Fruit fly (Drosophila melanogaster) whole organism, prepupa: ENCODE measurements around the gene Gcn5.
A peak's percentile ranks its signal among the peaks of the same experiment; 100 is the strongest.

ENCODE experiments used
- CG10631 ChIP-seq: fragments of 200-800 bp; sonication (Bioruptor generic); optimal IDR thresholded peaks from 2 replicates; lab custom pipeline; 2016; ENCODE audit warnings: missing biosample characterization, missing genetic modification characterization
- CG10669 ChIP-seq: fragments of 200-800 bp; sonication (Bioruptor generic); optimal IDR thresholded peaks from 3 replicates; lab custom pipeline; 2018; ENCODE audit warnings: missing biosample characterization, mild to moderate bottlenecking, missing genetic modification characterization, moderate library complexity
- CG11762 ChIP-seq: fragments of 200-800 bp; sonication (Bioruptor generic); optimal IDR thresholded peaks from 3 replicates; lab custom pipeline; 2016; ENCODE audit warnings: missing biosample characterization, missing genetic modification characterization; ENCODE audit not compliant: insufficient read depth
- CG11902 ChIP-seq: fragments of 200-800 bp; sonication (Bioruptor generic); optimal IDR thresholded peaks from 3 replicates; lab custom pipeline; 2016; ENCODE audit warnings: missing biosample characterization, missing genetic modification characterization
- CG15336 ChIP-seq: fragments of 200-800 bp; sonication (Bioruptor generic); IDR thresholded peaks from 2 replicates; pipeline ENCODE4 v1.3.6; 2022; ENCODE audit warnings: missing biosample characterization, missing genetic modification characterization
- CG1621 ChIP-seq: fragments of 200-800 bp; sonication (Bioruptor generic); optimal IDR thresholded peaks from 3 replicates; lab custom pipeline; 2018; ENCODE audit warnings: missing biosample characterization, mild to moderate bottlenecking, missing genetic modification characterization
- CG16779 ChIP-seq: fragments of 200-800 bp; sonication (Bioruptor generic); optimal IDR thresholded peaks from 3 replicates; lab custom pipeline; 2017; ENCODE audit warnings: missing biosample characterization, mild to moderate bottlenecking, missing genetic modification characterization
- CG31627 ChIP-seq: fragments of 200-800 bp; sonication (Bioruptor generic); optimal IDR thresholded peaks from 3 replicates; lab custom pipeline; 2016; ENCODE audit warnings: missing biosample characterization, missing genetic modification characterization
- CG32006 ChIP-seq: fragments of 200-800 bp; sonication (Bioruptor generic); optimal IDR thresholded peaks from 3 replicates; lab custom pipeline; 2017; ENCODE audit warnings: missing biosample characterization, mild to moderate bottlenecking, missing genetic modification characterization
- CG34406 ChIP-seq: fragments of 200-800 bp; sonication (Bioruptor generic); optimal IDR thresholded peaks from 3 replicates; lab custom pipeline; 2016; ENCODE audit warnings: missing biosample characterization, missing genetic modification characterization
- CG3919 ChIP-seq: fragments of 200-800 bp; sonication (Bioruptor generic); optimal IDR thresholded peaks from 3 replicates; lab custom pipeline; 2016; ENCODE audit warnings: missing biosample characterization, missing genetic modification characterization
- CG6163 ChIP-seq: fragments of 200-800 bp; sonication (Bioruptor generic); IDR thresholded peaks from 3 replicates; pipeline ENCODE4 v1.3.6; 2022; ENCODE audit warnings: missing biosample characterization, missing genetic modification characterization
- CG6792 ChIP-seq: fragments of 200-800 bp; sonication (Bioruptor generic); optimal IDR thresholded peaks from 3 replicates; lab custom pipeline; 2016; ENCODE audit warnings: missing biosample characterization, missing genetic modification characterization
- CG6808 ChIP-seq: fragments of 200-800 bp; sonication (Bioruptor generic); optimal IDR thresholded peaks from 3 replicates; lab custom pipeline; 2017; ENCODE audit warnings: missing biosample characterization, missing genetic modification characterization, mild to moderate bottlenecking, moderate library complexity, missing genetic modification reagents
- CG6854 ChIP-seq: fragments of 200-800 bp; sonication (Bioruptor generic); optimal IDR thresholded peaks from 2 replicates; lab custom pipeline; 2017; ENCODE audit warnings: missing biosample characterization, mild to moderate bottlenecking, missing genetic modification characterization
- CG7368 ChIP-seq: fragments of 200-800 bp; sonication (Bioruptor generic); optimal IDR thresholded peaks from 3 replicates; lab custom pipeline; 2016; ENCODE audit warnings: missing biosample characterization, missing genetic modification characterization
- CG8119 ChIP-seq: fragments of 200-800 bp; sonication (Bioruptor generic); IDR thresholded peaks from 3 replicates; pipeline ENCODE4 v1.3.6; 2022; ENCODE audit warnings: missing biosample characterization, missing genetic modification characterization
- CG8319 ChIP-seq: fragments of 200-800 bp; sonication (Bioruptor generic); optimal IDR thresholded peaks from 3 replicates; lab custom pipeline; 2016; ENCODE audit warnings: missing biosample characterization, missing genetic modification characterization
- Eip75B ChIP-seq: fragments of 200-800 bp; sonication (Bioruptor generic); optimal IDR thresholded peaks from 3 replicates; lab custom pipeline; 2016; ENCODE audit warnings: missing biosample characterization, missing genetic modification characterization
- Eip78C ChIP-seq: fragments of 200-800 bp; sonication (Bioruptor generic); peaks from one replicate; lab custom pipeline; 2016; ENCODE audit warnings: missing biosample characterization, missing genetic modification characterization
- Eip93F ChIP-seq: fragments of 200-800 bp; sonication (Bioruptor generic); optimal IDR thresholded peaks from 2 replicates; lab custom pipeline; 2016; ENCODE audit warnings: missing biosample characterization, mild to moderate bottlenecking, missing genetic modification characterization
- Ets96B ChIP-seq: fragments of 200-800 bp; optimal IDR thresholded peaks from 2 replicates; lab custom pipeline; 2019; ENCODE audit warnings: missing biosample characterization, mild to moderate bottlenecking, missing genetic modification characterization, moderate library complexity
- Gug ChIP-seq: fragments of 200-800 bp; sonication (Bioruptor generic); IDR thresholded peaks from 2 replicates; pipeline ENCODE4 v1.3.6; 2022; ENCODE audit warnings: missing biosample characterization, missing genetic modification characterization
- Hr39 ChIP-seq: fragments of 200-800 bp; sonication (Bioruptor generic); optimal IDR thresholded peaks from 2 replicates; lab custom pipeline; 2016; ENCODE audit warnings: missing biosample characterization, missing genetic modification characterization
- Hr4 ChIP-seq: fragments of 200-800 bp; sonication (Bioruptor generic); optimal IDR thresholded peaks from 3 replicates; lab custom pipeline; 2016; ENCODE audit warnings: missing biosample characterization, missing genetic modification characterization
- Lpt ChIP-seq: fragments of 200-800 bp; sonication (Bioruptor generic); optimal IDR thresholded peaks from 3 replicates; lab custom pipeline; 2016; ENCODE audit warnings: missing biosample characterization, missing genetic modification characterization
- Met ChIP-seq: fragments of 200-800 bp; sonication (Bioruptor generic); optimal IDR thresholded peaks from 3 replicates; lab custom pipeline; 2016; ENCODE audit warnings: missing biosample characterization, missing genetic modification characterization
- OdsH ChIP-seq: fragments of 200-800 bp; sonication (Bioruptor generic); optimal IDR thresholded peaks from 3 replicates; lab custom pipeline; 2016; ENCODE audit warnings: missing biosample characterization, missing genetic modification characterization
- Smox ChIP-seq: fragments of 200-800 bp; sonication (Bioruptor generic); optimal IDR thresholded peaks from 3 replicates; lab custom pipeline; 2016; ENCODE audit warnings: missing biosample characterization, missing genetic modification characterization
- Sox14 ChIP-seq: fragments of 200-800 bp; sonication (Bioruptor generic); optimal IDR thresholded peaks from 3 replicates; lab custom pipeline; 2016; ENCODE audit warnings: missing biosample characterization, missing genetic modification characterization
- achi ChIP-seq: fragments of 200-800 bp; sonication (Bioruptor generic); optimal IDR thresholded peaks from 3 replicates; lab custom pipeline; 2016; ENCODE audit warnings: missing biosample characterization, missing genetic modification characterization
- acj6 ChIP-seq: fragments of 200-800 bp; sonication (Bioruptor generic); optimal IDR thresholded peaks from 3 replicates; lab custom pipeline; 2016; ENCODE audit warnings: missing biosample characterization, missing genetic modification characterization
- dac ChIP-seq: fragments of 200-800 bp; sonication (Bioruptor generic); optimal IDR thresholded peaks from 2 replicates; lab custom pipeline; 2017; ENCODE audit warnings: missing biosample characterization, mild to moderate bottlenecking, missing genetic modification characterization
- dsx ChIP-seq: fragments of 200-800 bp; optimal IDR thresholded peaks from 3 replicates; lab custom pipeline; 2019; ENCODE audit warnings: missing biosample characterization, mild to moderate bottlenecking, missing genetic modification characterization, moderate library complexity; ENCODE audit not compliant: poor library complexity, severe bottlenecking
- eg ChIP-seq: fragments of 200-800 bp; sonication (Bioruptor generic); IDR thresholded peaks from 3 replicates; pipeline ENCODE4 v1.3.6; 2022; ENCODE audit warnings: missing biosample characterization, missing genetic modification characterization
- esn ChIP-seq: fragments of 200-800 bp; sonication (Bioruptor generic); optimal IDR thresholded peaks from 2 replicates; lab custom pipeline; 2016; ENCODE audit warnings: missing biosample characterization, mild to moderate bottlenecking, missing genetic modification characterization, moderate library complexity
- fd59A ChIP-seq: fragments of 200-800 bp; sonication (Bioruptor generic); optimal IDR thresholded peaks from 2 replicates; lab custom pipeline; 2017; ENCODE audit warnings: missing biosample characterization, mild to moderate bottlenecking, missing genetic modification characterization, missing genetic modification reagents
- fd85E ChIP-seq: fragments of 200-800 bp; sonication (Bioruptor generic); optimal IDR thresholded peaks from 3 replicates; lab custom pipeline; 2016; ENCODE audit warnings: missing biosample characterization, missing genetic modification characterization
- fkh ChIP-seq: fragments of 200-800 bp; sonication (Bioruptor generic); optimal IDR thresholded peaks from 3 replicates; lab custom pipeline; 2017; ENCODE audit warnings: missing biosample characterization, mild to moderate bottlenecking, missing genetic modification characterization, moderate library complexity
- lz ChIP-seq: fragments of 200-800 bp; sonication (Bioruptor generic); optimal IDR thresholded peaks from 3 replicates; lab custom pipeline; 2016; ENCODE audit warnings: missing biosample characterization, missing genetic modification characterization
- net ChIP-seq: fragments of 200-800 bp; sonication (Bioruptor generic); optimal IDR thresholded peaks from 3 replicates; lab custom pipeline; 2016; ENCODE audit warnings: missing biosample characterization, missing genetic modification characterization
- pdm3 ChIP-seq: fragments of 200-800 bp; sonication (Bioruptor generic); optimal IDR thresholded peaks from 3 replicates; lab custom pipeline; 2016; ENCODE audit warnings: missing biosample characterization, missing genetic modification characterization
- salr ChIP-seq, 2 experiments: fragments of 200-800 bp; sonication (Bioruptor generic); optimal IDR thresholded peaks; 3 replicates each; lab custom pipeline; 2016 to 2018; ENCODE audit warnings: missing biosample characterization in 2 of 2, missing genetic modification characterization in 2 of 2, mild to moderate bottlenecking in 1 of 2
- ss ChIP-seq, 2 experiments: fragments of 200-800 bp; sonication (Bioruptor generic); optimal IDR thresholded peaks; 2 replicates in 1 of 2; 3 replicates in 1 of 2; lab custom pipeline; 2017 to 2018; ENCODE audit warnings: mild to moderate bottlenecking in 2 of 2, missing biosample characterization in 2 of 2, missing genetic modification characterization in 2 of 2, moderate library complexity in 1 of 2
- svp ChIP-seq: fragments of 200-800 bp; sonication (Bioruptor generic); peaks from one replicate; lab custom pipeline; 2016; ENCODE audit warnings: missing biosample characterization, missing genetic modification characterization
- topi ChIP-seq: fragments of 200-800 bp; sonication (Bioruptor generic); optimal IDR thresholded peaks from 3 replicates; lab custom pipeline; 2016; ENCODE audit warnings: missing biosample characterization, missing genetic modification characterization
- vri ChIP-seq: fragments of 200-800 bp; sonication (Bioruptor generic); optimal IDR thresholded peaks from 3 replicates; lab custom pipeline; 2016; ENCODE audit warnings: missing biosample characterization, mild to moderate bottlenecking, missing genetic modification characterization

The Gcn5 gene

dm6 chr3L:12529431-12530007, 5.7 kb upstream of the Gcn5 start (continued):
- TF ChIP-seq CG34406 (GFP tag; lab: Kevin White, UChicago) (peak; percentile 62), Sox14 (GFP tag; lab: Kevin White, UChicago) (peak; percentile 74), lz (GFP tag; lab: Kevin White, UChicago) (peak; percentile 61), Eip93F (GFP tag; lab: Kevin White, UChicago) (peak; percentile 65), vri (GFP tag; lab: Kevin White, UChicago) (peak; percentile 71), Ets96B (tag; lab: Kevin White, UChicago) (peak; percentile 66), salr (GFP tag; optimal IDR thresholded peaks at IDR 0.05; lab: Kevin White, UChicago) (peak in 1 of 2 experiments; percentile 63), CG15336 (peak; percentile 60)

- TF ChIP-seq pdm3 (peak; percentile 65), dac (GFP tag; lab: Kevin White, UChicago) (no peak), CG10631 (GFP tag; lab: Kevin White, UChicago) (no peak), esn (GFP tag; lab: Kevin White, UChicago) (peak; percentile 71), CG6808 (GFP tag; lab: Kevin White, UChicago) (peak; percentile 9), Sox14 (GFP tag; lab: Kevin White, UChicago) (peak; percentile 18), CG1621 (tag; lab: Kevin White, UChicago) (peak; percentile 1), CG8319 (no peak), net (GFP tag; lab: Kevin White, UChicago) (peak; percentile 62), vri (GFP tag; lab: Kevin White, UChicago) (peak; percentile 44), CG3919 (GFP tag; lab: Kevin White, UChicago) (peak; percentile 81), eg (no peak), CG8119 (GFP tag; lab: Robert Waterston, UW) (no peak), achi (GFP tag; lab: Kevin White, UChicago) (peak; percentile 89), CG7368 (GFP tag; lab: Kevin White, UChicago) (peak; percentile 6), Hr4 (GFP tag; lab: Kevin White, UChicago) (peak; percentile 59), svp (GFP tag; lab: Kevin White, UChicago) (peak; percentile 67), Eip75B (peak; percentile 16), CG6163 (no peak), ss (GFP tag; optimal IDR thresholded peaks at IDR 0.05; lab: Kevin White, UChicago) (no peak), fd59A (GFP tag; lab: Kevin White, UChicago) (no peak), Hr39 (GFP tag; lab: Kevin White, UChicago) (peak; percentile 31), dsx (GFP tag; lab: Kevin White, UChicago) (peak; percentile 100), lz (GFP tag; lab: Kevin White, UChicago) (peak; percentile 11), CG11762 (peak; percentile 15), Lpt (GFP tag; lab: Kevin White, UChicago) (no peak), acj6 (GFP tag; lab: Kevin White, UChicago) (peak; percentile 48), CG16779 (tag; lab: Kevin White, UChicago) (no peak), topi (GFP tag; lab: Kevin White, UChicago) (peak; percentile 49), Gug (GFP tag; lab: Robert Waterston, UW) (no peak), Met (GFP tag; lab: Kevin White, UChicago) (peak; percentile 74), CG11902 (no peak), Eip78C (peak; percentile 52), salr (GFP tag; optimal IDR thresholded peaks at IDR 0.05; lab: Kevin White, UChicago) (no peak), CG32006 (GFP tag; lab: Kevin White, UChicago) (no peak), CG34406 (GFP tag; lab: Kevin White, UChicago) (peak; percentile 14), fd85E (no peak), CG10669 (GFP tag; lab: Kevin White, UChicago) (no peak), fkh (peak; percentile 88), OdsH (GFP tag; lab: Kevin White, UChicago) (peak; percentile 41), CG6854 (GFP tag; lab: Kevin White, UChicago) (peak; percentile 37), CG31627 (peak; percentile 32), Smox (peak; percentile 45), CG6792 (no peak)
These were observed 2.8 kb upstream of the Gcn5 start, which contains the start of gene eIF2beta for dm6 chr3L:12526433-12527113. TSS of gene eIF2beta (minus strand) at chr3L:12526731.
